Fruit fly (Drosophila melanogaster): Measurements from ENCODE around the gene Gclm.

The Gclm gene

dm6 chr3R:22727456-22727833, 41.1 kb upstream of the Gclm start:
- TF ChIP-seq OdsH (GFP tag; optimal IDR thresholded peaks at IDR 0.05) (no peak), woc (GFP tag; optimal IDR thresholded peaks at IDR 0.05) (no peak), foxo (GFP tag; optimal IDR thresholded peaks at IDR 0.05) (no peak), rgr (GFP tag; optimal IDR thresholded peaks at IDR 0.05) (no peak), tai (GFP tag; optimal IDR thresholded peaks at IDR 0.05) (no peak), pan (optimal IDR thresholded peaks at IDR 0.05) (no peak), Abd-B (GFP tag; optimal IDR thresholded peaks at IDR 0.05) (no peak), Hr78 (GFP tag; optimal IDR thresholded peaks at IDR 0.05) (no peak), Hr83 (GFP tag; optimal IDR thresholded peaks at IDR 0.05; ENCODE audit: poor library complexity, severe bottlenecking) (no peak), br (GFP tag; optimal IDR thresholded peaks at IDR 0.05) (no peak), psq (GFP tag; optimal IDR thresholded peaks at IDR 0.05) (no peak), Jra (GFP tag; optimal IDR thresholded peaks at IDR 0.05) (no peak)

dm6 chr3R:22726771-22727455, 40.6 kb upstream of the Gclm start, which contains the start of gene CG45049:
CG45049 (plus strand) TSS chr3R:22726967.
- TF ChIP-seq Myc (optimal IDR thresholded peaks at IDR 0.05): no peak
- no peak for TF ChIP-seq CrebA (GFP tag; optimal IDR thresholded peaks at IDR 0.05; ENCODE audit: borderline replicate concordance)
- TF ChIP-seq sage (GFP tag; optimal IDR thresholded peaks at IDR 0.05): peak; percentile 49
- no peak for TF ChIP-seq pan (optimal IDR thresholded peaks at IDR 0.05)
- TF ChIP-seq jim (GFP tag; optimal IDR thresholded peaks at IDR 0.05): no peak
- peak; percentile 48 for TF ChIP-seq woc (GFP tag; optimal IDR thresholded peaks at IDR 0.05)
- no peak for TF ChIP-seq HLH106 (tag; optimal IDR thresholded peaks at IDR 0.05)
- TF ChIP-seq Hr78 (GFP tag; optimal IDR thresholded peaks at IDR 0.05): no peak
- TF ChIP-seq Sp1 (GFP tag; optimal IDR thresholded peaks at IDR 0.05): no peak
- no peak for TF ChIP-seq Rel (GFP tag; optimal IDR thresholded peaks at IDR 0.05)
- no peak for TF ChIP-seq Rel (tag; optimal IDR thresholded peaks at IDR 0.05)
- TF ChIP-seq dmrt93B (GFP tag; optimal IDR thresholded peaks at IDR 0.05): no peak
- no peak for TF ChIP-seq Mio (GFP tag; optimal IDR thresholded peaks at IDR 0.05)
- TF ChIP-seq psq (GFP tag; optimal IDR thresholded peaks at IDR 0.05): peak; percentile 61
- TF ChIP-seq Hnf4 (GFP tag; optimal IDR thresholded peaks at IDR 0.05): peak; percentile 30
- no peak for TF ChIP-seq CG32264 (GFP tag; optimal IDR thresholded peaks at IDR 0.05)
- no peak for TF ChIP-seq Jra (GFP tag; optimal IDR thresholded peaks at IDR 0.05)
- TF ChIP-seq h (GFP tag; optimal IDR thresholded peaks at IDR 0.05): peak; percentile 10
- TF ChIP-seq fru (GFP tag; optimal IDR thresholded peaks at IDR 0.05): no peak
- no peak for TF ChIP-seq N (GFP tag; optimal IDR thresholded peaks at IDR 0.05)
- no peak for TF ChIP-seq rgr (GFP tag; optimal IDR thresholded peaks at IDR 0.05)
- peak; percentile 7 for TF ChIP-seq br (GFP tag; optimal IDR thresholded peaks at IDR 0.05)
- TF ChIP-seq GATAd (GFP tag; optimal IDR thresholded peaks at IDR 0.05): no peak
- no peak for TF ChIP-seq dl (GFP tag; optimal IDR thresholded peaks at IDR 0.05; ENCODE audit: insufficient read depth in 1 of 2, partially characterized antibody in 2 of 2)
- no peak for TF ChIP-seq lola (GFP tag; optimal IDR thresholded peaks at IDR 0.05)
- no peak for TF ChIP-seq Dfd (GFP tag; optimal IDR thresholded peaks at IDR 0.05)
- TF ChIP-seq dsf (GFP tag; optimal IDR thresholded peaks at IDR 0.05; ENCODE audit: borderline replicate concordance): no peak
- no peak for TF ChIP-seq Dif (GFP tag; optimal IDR thresholded peaks at IDR 0.05; ENCODE audit: partially characterized antibody)

- no peak for TF ChIP-seq dl (GFP tag; optimal IDR thresholded peaks at IDR 0.05; ENCODE audit: insufficient read depth in 1 of 2, partially characterized antibody in 2 of 2)
- TF ChIP-seq CG9705 (GFP tag; optimal IDR thresholded peaks at IDR 0.05): no peak
- TF ChIP-seq usp (GFP tag; optimal IDR thresholded peaks at IDR 0.05): no peak
- no peak for TF ChIP-seq Sp1 (GFP tag; optimal IDR thresholded peaks at IDR 0.05)
- TF ChIP-seq CrebA (GFP tag; optimal IDR thresholded peaks at IDR 0.05; ENCODE audit: borderline replicate concordance): no peak
- TF ChIP-seq brk (GFP tag; optimal IDR thresholded peaks at IDR 0.05): no peak
- no peak for TF ChIP-seq Hnf4 (GFP tag; optimal IDR thresholded peaks at IDR 0.05)
- TF ChIP-seq HLH106 (tag; optimal IDR thresholded peaks at IDR 0.05): peak; percentile 30
- no peak for TF ChIP-seq pan (optimal IDR thresholded peaks at IDR 0.05)
- TF ChIP-seq dmrt93B (GFP tag; optimal IDR thresholded peaks at IDR 0.05): no peak
- TF ChIP-seq fru (GFP tag; optimal IDR thresholded peaks at IDR 0.05): peak; percentile 15
- TF ChIP-seq Myc (optimal IDR thresholded peaks at IDR 0.05): peak; percentile 32
- no peak for TF ChIP-seq Mio (GFP tag; optimal IDR thresholded peaks at IDR 0.05)
- no peak for TF ChIP-seq CG32264 (GFP tag; optimal IDR thresholded peaks at IDR 0.05)
Observed at dm6 chr3R:22726031-22726770, 39.9 kb upstream of the Gclm start, which contains the start of gene RNF220. RNF220 (minus strand) TSS chr3R:22726414.
